Worm (Caenorhabditis elegans) whole organism, L4 larva: ENCODE results near the gene hlh-26.

Source experiments
- D1046.2 ChIP-seq: fragments of 200-800 bp; sonication (Bioruptor generic); IDR thresholded peaks from 2 replicates; pipeline ENCODE4 v1.3.6; 2022; ENCODE audit warnings: missing genetic modification characterization, missing compliant biosample characterization
- F26F4.8 ChIP-seq: fragments of 200-800 bp; sonication (Bioruptor generic); conservative IDR thresholded peaks from 2 replicates; pipeline ENCODE4 v1.3.6; 2022; ENCODE audit warnings: missing genetic modification characterization, missing compliant biosample characterization
- T26A8.4 ChIP-seq: fragments of 200-800 bp; sonication (Bioruptor generic); IDR thresholded peaks from 2 replicates; pipeline ENCODE4 v1.3.6; 2022; ENCODE audit warnings: missing genetic modification characterization, missing compliant biosample characterization
- aly-2 ChIP-seq: sonication (generic microtip); optimal IDR thresholded peaks from 2 replicates; lab custom pipeline; 2018; ENCODE audit warnings: missing biosample characterization, missing genetic modification characterization
- ama-1 ChIP-seq: fragments of 150-350 bp; optimal IDR thresholded peaks from 2 replicates; lab custom pipeline; 2014; ENCODE audit warnings: inconsistent platforms, mixed read lengths
- arid-1 ChIP-seq: fragments of 200-800 bp; sonication (Bioruptor generic); conservative IDR thresholded peaks from 2 replicates; pipeline ENCODE4 v1.3.6; 2022; ENCODE audit warnings: missing genetic modification reagents, missing genetic modification characterization, missing compliant biosample characterization
- attf-4 ChIP-seq: sonication (generic microtip); optimal IDR thresholded peaks from 3 replicates; lab custom pipeline; 2017; ENCODE audit warnings: missing biosample characterization, missing genetic modification characterization
- ceh-62 ChIP-seq: sonication (generic microtip); optimal IDR thresholded peaks from 2 replicates; lab custom pipeline; 2017; ENCODE audit warnings: missing biosample characterization, missing genetic modification characterization
- ceh-82 ChIP-seq: sonication (generic microtip); optimal IDR thresholded peaks from 2 replicates; lab custom pipeline; 2017; ENCODE audit warnings: missing biosample characterization, missing genetic modification characterization
- ctbp-1 ChIP-seq: fragments of 200-800 bp; sonication (Bioruptor generic); IDR thresholded peaks from 2 replicates; pipeline ENCODE4 v1.3.6; 2022; ENCODE audit warnings: missing genetic modification reagents, missing genetic modification characterization, missing compliant biosample characterization
- daf-12 ChIP-seq: fragments of 150-350 bp; optimal IDR thresholded peaks from 2 replicates; lab custom pipeline; 2014; ENCODE audit warnings: missing biosample characterization, missing genetic modification reagents, missing genetic modification characterization
- daf-19 ChIP-seq: fragments of 200-800 bp; sonication (Bioruptor generic); conservative IDR thresholded peaks from 2 replicates; pipeline ENCODE4 v1.3.6; 2022; ENCODE audit warnings: missing genetic modification characterization, missing compliant biosample characterization
- dmd-8 ChIP-seq: fragments of 200-800 bp; sonication (Bioruptor generic); IDR thresholded peaks from 2 replicates; pipeline ENCODE4 v1.3.6; 2022; ENCODE audit warnings: missing genetic modification characterization, missing compliant biosample characterization
- dmd-9 ChIP-seq: fragments of 200-800 bp; sonication (Bioruptor generic); IDR thresholded peaks from 2 replicates; pipeline ENCODE4 v1.3.6; 2022; ENCODE audit warnings: missing genetic modification reagents, missing genetic modification characterization, missing compliant biosample characterization
- dpl-1 ChIP-seq: fragments of 150-350 bp; optimal IDR thresholded peaks from 2 replicates; lab custom pipeline; 2014; ENCODE audit warnings: missing biosample characterization, missing genetic modification reagents, missing genetic modification characterization
- egl-27 ChIP-seq: sonication (generic microtip); optimal IDR thresholded peaks from 3 replicates; lab custom pipeline; 2017; ENCODE audit warnings: missing biosample characterization, missing genetic modification reagents, missing genetic modification characterization
- fkh-10 ChIP-seq: fragments of 150-350 bp; optimal IDR thresholded peaks from 2 replicates; lab custom pipeline; 2014; ENCODE audit warnings: missing biosample characterization, missing genetic modification reagents, missing genetic modification characterization
- hif-1 ChIP-seq, 2 experiments: sonication (generic microtip); optimal IDR thresholded peaks; 2 replicates each; lab custom pipeline; 2016 to 2017; ENCODE audit warnings: missing compliant biosample characterization in 2 of 2, missing genetic modification characterization in 2 of 2, missing genetic modification reagents in 2 of 2, missing genotype in 2 of 2, mild to moderate bottlenecking in 1 of 2
- hlh-11 ChIP-seq: fragments of 200-800 bp; sonication (Bioruptor generic); optimal IDR thresholded peaks from 2 replicates; lab custom pipeline; 2018; ENCODE audit warnings: mild to moderate bottlenecking, missing genetic modification characterization, missing compliant biosample characterization
- hlh-30 ChIP-seq: sonication (generic microtip); optimal IDR thresholded peaks from 2 replicates; lab custom pipeline; 2017; ENCODE audit warnings: antibody characterized with exemption, mild to moderate bottlenecking, missing genetic modification characterization, missing compliant biosample characterization; ENCODE audit not compliant: insufficient read depth
- hmg-1.1 ChIP-seq: fragments of 200-800 bp; sonication (Bioruptor generic); IDR thresholded peaks from 2 replicates; pipeline ENCODE4 v1.3.6; 2022; ENCODE audit warnings: missing genetic modification reagents, missing genetic modification characterization, missing compliant biosample characterization
- lim-7 ChIP-seq: fragments of 200-800 bp; sonication (Bioruptor generic); IDR thresholded peaks from 2 replicates; pipeline ENCODE4 v1.3.6; 2022; ENCODE audit warnings: missing genetic modification characterization, missing compliant biosample characterization
- lin-1 ChIP-seq: fragments of 200-800 bp; sonication (Bioruptor generic); IDR thresholded peaks from 2 replicates; pipeline ENCODE4 v1.3.6; 2022; ENCODE audit warnings: missing genetic modification reagents, missing genetic modification characterization, missing compliant biosample characterization
- lin-13 ChIP-seq: fragments of 150-350 bp; optimal IDR thresholded peaks from 2 replicates; lab custom pipeline; 2014; ENCODE audit warnings: missing biosample characterization, missing genetic modification reagents, missing genetic modification characterization
- lin-29 ChIP-seq: fragments of 200-800 bp; sonication (Bioruptor generic); IDR thresholded peaks from 2 replicates; pipeline ENCODE4 v1.3.6; 2022; ENCODE audit warnings: missing genetic modification reagents, missing genetic modification characterization, missing compliant biosample characterization
- lin-39 ChIP-seq: fragments of 150-350 bp; optimal IDR thresholded peaks from 2 replicates; lab custom pipeline; 2014; ENCODE audit warnings: missing biosample characterization, missing genetic modification reagents, missing genetic modification characterization
- madf-9 ChIP-seq: fragments of 200-800 bp; sonication (Bioruptor generic); conservative IDR thresholded peaks from 2 replicates; pipeline ENCODE4 v1.3.6; 2022; ENCODE audit warnings: missing genetic modification reagents, missing genetic modification characterization, missing compliant biosample characterization
- mdl-1 ChIP-seq, 2 experiments: fragments of 150-350 bp in 1 of 2; sonication (generic microtip) in 1 of 2; optimal IDR thresholded peaks; 2 replicates each; lab custom pipeline; 2014 to 2017; ENCODE audit warnings: missing biosample characterization in 2 of 2, missing genetic modification characterization in 2 of 2
- mxl-3 ChIP-seq: fragments of 200-800 bp; sonication (Bioruptor generic); optimal IDR thresholded peaks from 2 replicates; lab custom pipeline; 2018; ENCODE audit warnings: mild to moderate bottlenecking, missing genetic modification characterization, missing compliant biosample characterization
- nhr-102 ChIP-seq: sonication (generic microtip); optimal IDR thresholded peaks from 2 replicates; lab custom pipeline; 2016; ENCODE audit warnings: mild to moderate bottlenecking, missing genetic modification characterization, moderate library complexity, missing compliant biosample characterization
- nhr-11 ChIP-seq: fragments of 150-350 bp; optimal IDR thresholded peaks from 2 replicates; lab custom pipeline; 2014; ENCODE audit warnings: missing biosample characterization, missing genetic modification characterization
- nhr-111 ChIP-seq: fragments of 200-800 bp; sonication (Bioruptor generic); optimal IDR thresholded peaks from 2 replicates; lab custom pipeline; 2018; ENCODE audit warnings: mild to moderate bottlenecking, missing genetic modification characterization, missing compliant biosample characterization
- nhr-237 ChIP-seq: sonication (generic microtip); optimal IDR thresholded peaks from 2 replicates; lab custom pipeline; 2017; ENCODE audit warnings: missing biosample characterization, missing genetic modification characterization
- nhr-28 ChIP-seq: fragments of 150-350 bp; optimal IDR thresholded peaks from 2 replicates; lab custom pipeline; 2014; ENCODE audit warnings: missing biosample characterization, missing genetic modification characterization
- nhr-48 ChIP-seq: sonication (generic microtip); optimal IDR thresholded peaks from 2 replicates; lab custom pipeline; 2016; ENCODE audit warnings: mild to moderate bottlenecking, missing genetic modification characterization, missing compliant biosample characterization
- nhr-6 ChIP-seq: fragments of 150-350 bp; optimal IDR thresholded peaks from 2 replicates; lab custom pipeline; 2014; ENCODE audit warnings: missing biosample characterization, missing genetic modification characterization
- pha-4 ChIP-seq, 2 experiments: fragments of 150-350 bp in 1 of 2; fragments of 200-800 bp in 1 of 2; sonication (Bioruptor generic) in 1 of 2; IDR thresholded peaks in 1 of 2; optimal IDR thresholded peaks in 1 of 2; 2 replicates each; pipeline versions ENCODE4 v1.3.6 to Lab custom; 2014 to 2022; ENCODE audit warnings: missing genetic modification characterization in 2 of 2, missing genetic modification reagents in 2 of 2, missing biosample characterization in 1 of 2, missing compliant biosample characterization in 1 of 2
- php-3 ChIP-seq: fragments of 200-800 bp; sonication (Bioruptor generic); IDR thresholded peaks from 2 replicates; pipeline ENCODE4 v1.3.6; 2022; ENCODE audit warnings: missing genetic modification reagents, missing genetic modification characterization, missing compliant biosample characterization
- rbr-2 ChIP-seq: sonication (generic microtip); optimal IDR thresholded peaks from 2 replicates; lab custom pipeline; 2016; ENCODE audit warnings: missing genotype, missing genetic modification characterization, missing compliant biosample characterization
- saeg-2 ChIP-seq: fragments of 200-800 bp; sonication (Bioruptor generic); IDR thresholded peaks from 2 replicates; pipeline ENCODE4 v1.3.6; 2022; ENCODE audit warnings: missing genetic modification reagents, missing genetic modification characterization, missing compliant biosample characterization
- skn-1 ChIP-seq: fragments of 150-350 bp; optimal IDR thresholded peaks from 2 replicates; lab custom pipeline; 2014; ENCODE audit warnings: missing biosample characterization, missing genetic modification characterization
- spr-1 ChIP-seq: sonication (generic microtip); optimal IDR thresholded peaks from 2 replicates; lab custom pipeline; 2016; ENCODE audit warnings: mild to moderate bottlenecking, missing genetic modification characterization, missing compliant biosample characterization
- spr-3 ChIP-seq: fragments of 200-800 bp; sonication (Bioruptor generic); optimal IDR thresholded peaks from 2 replicates; lab custom pipeline; 2018; ENCODE audit warnings: mild to moderate bottlenecking, missing genetic modification characterization, missing compliant biosample characterization
- unc-62 ChIP-seq, 3 experiments: fragments of 150-350 bp in 1 of 3; sonication (generic microtip); optimal IDR thresholded peaks in 2 of 3; peaks in 1 of 3; 1 replicate in 1 of 3; 2 replicates in 2 of 3; lab custom pipeline; 2014 to 2017; ENCODE audit warnings: missing biosample characterization in 3 of 3, missing genetic modification characterization in 3 of 3, missing genetic modification reagents in 3 of 3, missing genotype in 1 of 3
- vab-7 ChIP-seq: fragments of 200-800 bp; sonication (Bioruptor generic); IDR thresholded peaks from 2 replicates; pipeline ENCODE4 v1.3.6; 2022; ENCODE audit warnings: missing genetic modification reagents, missing genetic modification characterization, missing compliant biosample characterization
- zag-1 ChIP-seq: fragments of 150-350 bp; optimal IDR thresholded peaks from 2 replicates; lab custom pipeline; 2014; ENCODE audit warnings: missing biosample characterization, missing genetic modification characterization
- ztf-7 ChIP-seq: fragments of 150-350 bp; optimal IDR thresholded peaks from 2 replicates; lab custom pipeline; 2014; ENCODE audit warnings: missing biosample characterization, missing genetic modification characterization

hlh-26 gene

DNA sequence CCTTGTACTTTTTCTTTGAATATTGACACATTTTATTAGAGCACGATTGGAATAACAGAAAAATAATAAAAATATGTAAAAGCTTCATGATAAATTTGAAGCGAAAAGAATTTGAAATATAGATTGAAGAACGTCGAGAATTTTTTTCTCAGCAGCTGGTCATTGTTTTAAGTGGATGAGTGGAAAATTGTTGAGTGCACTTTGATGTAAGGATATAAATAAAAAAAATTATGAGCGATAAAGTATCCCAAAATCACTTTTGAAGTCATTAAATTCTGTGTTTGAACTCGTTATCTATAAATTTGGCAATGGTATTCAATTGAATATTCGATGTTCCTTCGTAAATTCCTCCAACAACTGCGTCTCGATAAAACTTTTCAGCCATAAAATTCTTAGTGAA, 11.2 kb upstream of the hlh-26 start, which contains the start of gene ins-13:
ins-13 (minus strand) TSS at position 101 of the 400 bp plus-strand sequence.
- TF ChIP-seq daf-19 (GFP tag; lab: Robert Waterston, UW) (no peak), dmd-8 (GFP tag; lab: Robert Waterston, UW) (no peak), spr-1 (tag; lab: Kevin White, UChicago) (no peak), nhr-111 (GFP tag; lab: Kevin White, UChicago) (no peak), nhr-6 (tag; lab: Kevin White, UChicago) (no peak), daf-12 (tag; lab: Kevin White, UChicago) (no peak), ztf-7 (tag; lab: Kevin White, UChicago) (no peak), skn-1 (tag; lab: Kevin White, UChicago) (no peak), mxl-3 (no peak), hif-1 (tag; optimal IDR thresholded peaks at IDR 0.05; lab: Kevin White, UChicago) (no peak), unc-62 (GFP tag; optimal IDR thresholded peaks at IDR 0.05 in 1 of 2; lab: Kevin White, UChicago) (no peak), unc-62 (tag; optimal IDR thresholded peaks at IDR 0.05; lab: Kevin White, UChicago) (no peak), nhr-237 (tag; lab: Kevin White, UChicago) (no peak), fkh-10 (no peak), F26F4.8 (no peak), egl-27 (tag; lab: Kevin White, UChicago) (no peak), lin-1 (GFP tag; lab: Robert Waterston, UW) (no peak), saeg-2 (GFP tag; lab: Robert Waterston, UW) (no peak)

DNA sequence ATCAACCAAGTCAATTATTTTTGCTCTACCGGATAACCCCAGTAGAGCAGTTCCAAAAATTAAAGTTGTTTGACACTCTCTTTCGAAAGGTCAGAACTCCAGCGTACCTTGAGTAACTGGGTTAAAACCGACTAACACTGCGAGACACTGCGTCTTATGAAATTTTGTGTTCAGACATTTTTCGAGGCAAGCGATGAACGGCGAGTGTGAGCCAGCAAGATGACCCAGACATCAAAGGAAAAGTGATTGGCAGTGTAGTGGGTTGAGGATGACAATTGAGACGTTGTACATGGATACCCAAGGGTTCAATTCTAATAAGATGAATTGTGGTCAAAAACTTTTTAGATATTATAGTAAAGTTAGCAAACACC, 10.6 kb upstream of the hlh-26 start:
- TF ChIP-seq madf-9 (peak; percentile 63; the same call in 1 of the 2 replicates), ceh-82 (tag; lab: Kevin White, UChicago) (no peak), mdl-1 (tag; optimal IDR thresholded peaks at IDR 0.05; lab: Kevin White, UChicago) (peak in 1 of 2 experiments; percentile 45), T26A8.4 (peak; percentile 4), pha-4 (GFP tag; IDR thresholded peaks at IDR 0.05; lab: Robert Waterston, UW) (peak; percentile 16; the same call in 1 of the 2 replicates), pha-4 (tag; optimal IDR thresholded peaks at IDR 0.05; lab: Kevin White, UChicago) (no peak), nhr-28 (tag; lab: Kevin White, UChicago) (peak; percentile 71), vab-7 (GFP tag; lab: Robert Waterston, UW) (peak; percentile 61), zag-1 (tag; lab: Kevin White, UChicago) (no peak), nhr-6 (tag; lab: Kevin White, UChicago) (no peak), aly-2 (no peak), lin-29 (GFP tag; lab: Robert Waterston, UW) (no peak), lim-7 (no peak), rbr-2 (tag; lab: Kevin White, UChicago) (no peak), D1046.2 (GFP tag; lab: Robert Waterston, UW) (peak; percentile 59; the same call in 1 of the 2 replicates), attf-4 (tag; lab: Kevin White, UChicago) (no peak), spr-1 (tag; lab: Kevin White, UChicago) (no peak), lin-39 (no peak), nhr-102 (tag; lab: Kevin White, UChicago) (peak; percentile 10), egl-27 (tag; lab: Kevin White, UChicago) (peak; percentile 48), ceh-62 (tag; lab: Kevin White, UChicago) (no peak), dmd-9 (GFP tag; lab: Robert Waterston, UW) (peak; percentile 62; the same call in 1 of the 2 replicates), spr-3 (GFP tag; lab: Kevin White, UChicago) (no peak), nhr-48 (tag; lab: Kevin White, UChicago) (no peak), dpl-1 (peak; percentile 57), daf-19 (GFP tag; lab: Robert Waterston, UW) (no peak), hlh-11 (tag; lab: Kevin White, UChicago) (peak; percentile 77), lin-13 (peak; percentile 57), ctbp-1 (0 out of 2 replicates have a peak, but pooled peaks have one; percentile 17), php-3 (GFP tag; lab: Robert Waterston, UW) (peak; percentile 36; the same call in 1 of the 2 replicates), dmd-8 (GFP tag; lab: Robert Waterston, UW) (0 out of 2 replicates have a peak, but pooled peaks have one; percentile 4), hlh-30 (peak; percentile 33), unc-62 (GFP tag; optimal IDR thresholded peaks at IDR 0.05 in 1 of 2; lab: Kevin White, UChicago) (peak in 1 of 2 experiments; percentile 95), unc-62 (tag; optimal IDR thresholded peaks at IDR 0.05; lab: Kevin White, UChicago) (no peak), nhr-237 (tag; lab: Kevin White, UChicago) (no peak), ama-1 (lab: Kevin White, UChicago) (peak; percentile 99), hmg-1.1 (GFP tag; lab: Robert Waterston, UW) (peak; percentile 8; the same call in 1 of the 2 replicates), ztf-7 (tag; lab: Kevin White, UChicago) (no peak), nhr-11 (tag; lab: Kevin White, UChicago) (peak; percentile 62), arid-1 (GFP tag; lab: Robert Waterston, UW) (peak; percentile 74)
